Worm (Caenorhabditis elegans) whole organism, young adult: Measurements from ENCODE around the gene srw-141.
"Not testable (repeated sequence)": the region's sequence is repeated elsewhere in the genome, so short reads cannot be mapped to it uniquely, and the experiment has no call there.

ENCODE experiments used
- B0019.2 ChIP-seq: fragments of 200-800 bp; sonication (Bioruptor generic); conservative IDR thresholded peaks from 2 replicates; pipeline ENCODE4 v1.3.6; 2022; ENCODE audit warnings: missing genetic modification reagents, missing genetic modification characterization, missing compliant biosample characterization
- Y79H2A.3 ChIP-seq: fragments of 200-800 bp; sonication (Bioruptor generic); conservative IDR thresholded peaks from 2 replicates; pipeline ENCODE4 v1.3.6; 2022; ENCODE audit warnings: missing genetic modification reagents, missing genetic modification characterization, missing compliant biosample characterization
- ama-1 ChIP-seq, 3 experiments: fragments of 150-350 bp in 1 of 3; sonication (generic microtip) in 2 of 3; optimal IDR thresholded peaks; 2 replicates each; lab custom pipeline; 2014 to 2018; ENCODE audit warnings: missing biosample characterization in 2 of 3, missing genetic modification characterization in 2 of 3, missing genetic modification reagents in 2 of 3
- athp-1 ChIP-seq: sonication (generic microtip); optimal IDR thresholded peaks from 2 replicates; lab custom pipeline; 2017; ENCODE audit warnings: mild to moderate bottlenecking, missing genetic modification characterization, missing compliant biosample characterization
- ceh-58 ChIP-seq: fragments of 200-800 bp; sonication (Bioruptor generic); IDR thresholded peaks from 2 replicates; pipeline ENCODE4 v1.3.6; 2022; ENCODE audit warnings: missing genetic modification characterization, missing compliant biosample characterization
- ceh-91 ChIP-seq: fragments of 200-800 bp; sonication (Bioruptor generic); IDR thresholded peaks from 2 replicates; pipeline ENCODE4 v1.3.6; 2022; ENCODE audit warnings: missing genetic modification reagents, missing genetic modification characterization, missing compliant biosample characterization
- ekl-4 ChIP-seq: fragments of 200-800 bp; sonication (Bioruptor generic); IDR thresholded peaks from 2 replicates; pipeline ENCODE4 v1.3.6; 2022; ENCODE audit warnings: missing genetic modification reagents, missing genetic modification characterization, missing compliant biosample characterization
- let-607 ChIP-seq, 2 experiments: fragments of 200-800 bp in 1 of 2; sonication (Bioruptor generic) in 1 of 2; sonication (generic microtip) in 1 of 2; optimal IDR thresholded peaks; 2 replicates each; lab custom pipeline; 2016 to 2018; ENCODE audit warnings: mild to moderate bottlenecking in 2 of 2, missing compliant biosample characterization in 2 of 2, missing genetic modification characterization in 2 of 2, moderate library complexity in 2 of 2, missing genotype in 1 of 2
- madf-6 ChIP-seq: fragments of 200-800 bp; sonication (Bioruptor generic); IDR thresholded peaks from 2 replicates; pipeline ENCODE4 v1.3.6; 2022; ENCODE audit warnings: missing genetic modification reagents, missing genetic modification characterization, missing compliant biosample characterization
- nhr-27 ChIP-seq: fragments of 200-800 bp; sonication (Bioruptor generic); optimal IDR thresholded peaks from 2 replicates; lab custom pipeline; 2018; ENCODE audit warnings: mild to moderate bottlenecking, missing genetic modification characterization, moderate library complexity, missing compliant biosample characterization
- rcor-1 ChIP-seq: fragments of 200-800 bp; sonication (Bioruptor generic); IDR thresholded peaks from 2 replicates; pipeline ENCODE4 v1.3.6; 2022; ENCODE audit warnings: missing genetic modification reagents, missing genetic modification characterization, missing compliant biosample characterization
- unc-62 ChIP-seq: fragments of 150-350 bp; optimal IDR thresholded peaks from 2 replicates; lab custom pipeline; 2014; ENCODE audit warnings: missing biosample characterization, missing genetic modification reagents, missing genetic modification characterization

- not testable (repeated sequence) for TF ChIP-seq madf-6 (GFP tag; lab: Robert Waterston, UW); rcor-1; athp-1 (tag; lab: Kevin White, UChicago); unc-62 (GFP tag; lab: Kevin White, UChicago); ama-1 (optimal IDR thresholded peaks at IDR 0.05; lab: Kevin White, UChicago); ama-1 (GFP tag; optimal IDR thresholded peaks at IDR 0.05; lab: Kevin White, UChicago); ceh-91 (GFP tag; lab: Robert Waterston, UW); ekl-4 (GFP tag; lab: Robert Waterston, UW); let-607 (tag; optimal IDR thresholded peaks at IDR 0.05; lab: Kevin White, UChicago); nhr-27; B0019.2; ceh-58 (GFP tag; lab: Robert Waterston, UW); Y79H2A.3 (GFP tag; lab: Robert Waterston, UW)
These were observed 13.7 kb upstream of the srw-141 start, which contains the start of gene srw-122 for ce11 chrV:2952102-2952501.
